Fruit fly (Drosophila melanogaster): ENCODE data around the gene CG7650.

CG7650 gene

DNA sequence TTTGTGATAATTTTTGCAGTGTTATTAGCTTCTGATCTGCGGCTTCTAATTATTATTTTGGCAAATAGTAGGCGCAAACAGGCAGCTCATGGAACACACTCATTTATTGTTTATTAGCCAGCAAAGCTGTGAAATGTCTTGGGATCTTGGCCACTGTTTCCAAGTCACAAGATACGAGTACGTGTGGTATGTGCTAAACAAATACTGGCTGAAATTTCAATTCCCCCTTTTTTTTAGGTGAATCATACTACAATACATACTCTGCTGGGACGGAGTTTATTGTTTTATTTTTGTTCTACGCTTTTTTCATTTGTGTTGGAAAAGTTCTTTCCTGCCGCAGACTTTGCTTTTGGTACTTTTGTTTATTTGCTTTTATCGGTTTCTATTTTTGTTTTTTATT is 20.9 kb upstream of the CG7650 start:
- TF ChIP-seq CG17806 (tag; optimal IDR thresholded peaks at IDR 0.05) (no peak), CG34367 (tag; optimal IDR thresholded peaks at IDR 0.05) (no peak), Ets98B (GFP tag; IDR thresholded peaks at IDR 0.05) (no peak), rn (GFP tag; IDR thresholded peaks at IDR 0.05) (no peak), CG8159 (tag; optimal IDR thresholded peaks at IDR 0.05) (no peak), CG10348 (GFP tag; IDR thresholded peaks at IDR 0.05) (no peak), CG32121 (GFP tag; IDR thresholded peaks at IDR 0.05) (no peak), CG9948 (tag; optimal IDR thresholded peaks at IDR 0.05) (no peak), EcR (GFP tag; optimal IDR thresholded peaks at IDR 0.05) (no peak)

DNA sequence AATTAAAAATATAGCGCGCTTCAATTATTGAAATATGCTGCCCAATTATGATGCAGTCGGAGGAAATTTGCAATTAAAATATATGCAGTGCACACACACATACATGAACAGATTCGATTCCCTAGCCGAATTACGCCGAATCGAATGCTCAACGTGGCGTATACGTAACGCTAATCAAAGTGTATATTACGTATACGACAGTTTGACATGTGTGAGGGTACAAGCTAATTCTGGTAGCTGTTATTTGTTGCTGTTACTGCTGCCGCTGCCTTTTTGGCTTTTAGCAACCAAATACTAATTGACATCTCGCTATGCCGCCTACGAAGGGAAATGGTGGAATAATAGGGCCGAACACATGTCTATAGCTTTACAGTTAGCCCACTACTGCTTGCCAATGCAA is 17.1 kb upstream of the CG7650 start:
- no peak for TF ChIP-seq gl (tag; optimal IDR thresholded peaks at IDR 0.05)
- no peak for TF ChIP-seq Pif1B (GFP tag; optimal IDR thresholded peaks at IDR 0.05)
- TF ChIP-seq Snoo (tag; optimal IDR thresholded peaks at IDR 0.05) = no peak
- no peak for TF ChIP-seq CG17806 (tag; optimal IDR thresholded peaks at IDR 0.05)
- TF ChIP-seq CG10348 (GFP tag; IDR thresholded peaks at IDR 0.05) = no peak
- no peak for TF ChIP-seq Ets98B (GFP tag; IDR thresholded peaks at IDR 0.05)

DNA sequence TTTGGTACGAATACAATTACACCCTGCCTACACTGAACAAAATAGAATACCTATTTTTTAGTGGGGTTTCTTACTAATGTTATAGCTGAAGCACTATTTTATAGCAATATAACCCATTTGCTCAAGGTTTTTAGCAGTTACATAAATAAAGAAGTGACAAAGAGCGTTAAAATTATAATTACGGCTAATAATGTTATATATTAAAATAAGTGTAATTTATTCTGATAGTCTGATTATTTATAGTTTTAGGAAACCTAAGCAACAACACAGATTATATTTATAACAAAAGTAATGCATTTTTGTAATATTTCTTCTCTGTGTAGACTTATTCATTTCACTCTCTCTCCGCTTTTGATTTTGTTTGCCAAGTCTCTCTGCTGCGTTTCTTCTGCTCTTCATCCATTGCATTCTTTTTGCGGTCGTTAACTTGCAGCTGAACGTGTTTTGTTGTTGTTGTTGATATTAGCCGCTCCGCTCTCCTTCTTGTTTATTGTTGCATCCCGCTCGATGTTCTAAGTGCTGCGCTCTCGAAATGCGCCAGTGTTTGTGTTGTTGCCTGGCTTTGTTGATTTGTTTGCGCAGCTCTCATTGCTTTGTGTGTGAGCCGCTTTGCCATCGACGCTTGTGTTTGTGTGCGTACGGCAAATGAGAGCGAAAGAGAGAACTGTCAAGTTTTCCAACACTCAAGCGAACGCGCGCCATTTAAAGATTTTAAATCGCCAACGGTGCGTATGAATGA is 15.7 kb upstream of the CG7650 start:
- TF ChIP-seq CG13204 (GFP tag; optimal IDR thresholded peaks at IDR 0.05) (peak; percentile 64), Ets98B (GFP tag; IDR thresholded peaks at IDR 0.05) (peak; percentile 74), EcR (GFP tag; optimal IDR thresholded peaks at IDR 0.05) (peak; percentile 97), D1 (tag; optimal IDR thresholded peaks at IDR 0.05) (peak; percentile 93), Pif1A (GFP tag; optimal IDR thresholded peaks at IDR 0.05) (peak; percentile 62), CG4496 (GFP tag; IDR thresholded peaks at IDR 0.05) (peak; percentile 87), CG34367 (tag; optimal IDR thresholded peaks at IDR 0.05) (peak; percentile 90), CG12605 (GFP tag; IDR thresholded peaks at IDR 0.05) (peak; percentile 72), CG10348 (GFP tag; IDR thresholded peaks at IDR 0.05) (no peak; the same call in none of the 2 replicates), gl (tag; optimal IDR thresholded peaks at IDR 0.05) (peak; percentile 49), fd96Ca (GFP tag; IDR thresholded peaks at IDR 0.05) (no peak; the same call in none of the 3 replicates), CG17806 (tag; optimal IDR thresholded peaks at IDR 0.05) (peak; percentile 94), CG14655 (GFP tag; optimal IDR thresholded peaks at IDR 0.05) (peak; percentile 98), Snoo (tag; optimal IDR thresholded peaks at IDR 0.05) (peak; percentile 96), Pif1B (GFP tag; optimal IDR thresholded peaks at IDR 0.05) (peak; percentile 78), CG32121 (GFP tag; IDR thresholded peaks at IDR 0.05) (peak; percentile 96), CG15710 (tag; optimal IDR thresholded peaks at IDR 0.05) (peak; percentile 96), CG8301 (tag; optimal IDR thresholded peaks at IDR 0.05) (peak; percentile 98), CG9948 (tag; optimal IDR thresholded peaks at IDR 0.05) (peak; percentile 98), CG8159 (tag; optimal IDR thresholded peaks at IDR 0.05) (peak; percentile 97), rn (GFP tag; IDR thresholded peaks at IDR 0.05) (peak; percentile 90)

DNA sequence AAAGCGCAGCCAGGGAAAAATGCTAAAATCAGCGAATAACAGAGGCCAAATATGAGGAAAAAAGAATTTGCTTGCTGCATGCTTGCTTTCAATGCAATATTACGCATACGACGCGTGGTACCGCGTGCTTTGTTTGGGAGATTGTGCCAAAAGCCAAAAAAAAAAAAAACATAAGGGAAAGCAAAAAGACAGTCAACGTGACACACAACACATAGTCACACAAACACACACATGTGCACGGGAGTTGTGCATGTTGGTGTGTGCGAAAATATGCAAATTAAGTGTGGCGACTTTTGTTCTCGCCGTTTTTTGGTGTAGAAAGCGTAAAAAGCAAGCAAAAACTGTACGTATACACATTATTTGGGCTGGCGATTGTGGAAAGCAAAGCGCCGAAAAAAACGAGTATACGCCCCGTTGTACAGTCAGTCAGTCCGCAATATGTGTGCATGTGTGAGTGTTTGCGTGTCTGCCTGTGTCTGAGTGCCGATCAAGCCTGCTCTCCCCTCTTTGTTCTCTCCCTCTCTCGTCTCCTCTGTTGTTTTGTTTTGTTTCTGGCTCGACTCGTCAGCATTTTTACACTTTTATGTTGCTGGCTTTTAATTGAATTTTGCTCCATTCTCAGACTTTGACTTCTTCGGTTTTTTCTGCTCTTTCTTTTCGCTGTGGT is 14.9 kb upstream of the CG7650 start:
- no peak for TF ChIP-seq Pif1B (GFP tag; optimal IDR thresholded peaks at IDR 0.05)
- no peak for TF ChIP-seq CG14655 (GFP tag; optimal IDR thresholded peaks at IDR 0.05)
- peak; percentile 65; the same call in 2 of the 3 replicates for TF ChIP-seq CG4496 (GFP tag; IDR thresholded peaks at IDR 0.05)

DNA sequence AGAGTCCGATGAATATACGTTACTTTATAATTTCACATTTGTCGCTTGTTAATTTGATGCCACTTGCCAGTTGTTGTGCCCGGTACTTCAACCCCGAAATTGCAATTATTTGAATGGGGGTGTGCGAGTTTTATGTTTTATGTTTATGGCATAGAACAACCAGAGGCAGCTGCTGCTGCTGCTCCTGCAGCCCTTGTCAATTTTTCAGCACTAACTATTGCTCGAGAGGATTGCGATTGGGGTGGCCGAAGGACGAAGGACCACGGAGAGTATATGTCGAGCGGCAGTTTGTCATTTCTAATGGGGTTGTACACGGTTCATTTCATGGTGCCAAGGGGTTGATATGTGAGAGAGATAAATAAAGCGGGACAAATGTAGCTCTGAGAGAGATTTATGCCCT is 13.9 kb upstream of the CG7650 start:
- TF ChIP-seq CG17806 (tag; optimal IDR thresholded peaks at IDR 0.05) = no peak
- TF ChIP-seq CG4496 (GFP tag; IDR thresholded peaks at IDR 0.05) = peak; percentile 11; the same call in 1 of the 3 replicates
- no peak for TF ChIP-seq CG12605 (GFP tag; IDR thresholded peaks at IDR 0.05)
- TF ChIP-seq CG13204 (GFP tag; optimal IDR thresholded peaks at IDR 0.05) = no peak

DNA sequence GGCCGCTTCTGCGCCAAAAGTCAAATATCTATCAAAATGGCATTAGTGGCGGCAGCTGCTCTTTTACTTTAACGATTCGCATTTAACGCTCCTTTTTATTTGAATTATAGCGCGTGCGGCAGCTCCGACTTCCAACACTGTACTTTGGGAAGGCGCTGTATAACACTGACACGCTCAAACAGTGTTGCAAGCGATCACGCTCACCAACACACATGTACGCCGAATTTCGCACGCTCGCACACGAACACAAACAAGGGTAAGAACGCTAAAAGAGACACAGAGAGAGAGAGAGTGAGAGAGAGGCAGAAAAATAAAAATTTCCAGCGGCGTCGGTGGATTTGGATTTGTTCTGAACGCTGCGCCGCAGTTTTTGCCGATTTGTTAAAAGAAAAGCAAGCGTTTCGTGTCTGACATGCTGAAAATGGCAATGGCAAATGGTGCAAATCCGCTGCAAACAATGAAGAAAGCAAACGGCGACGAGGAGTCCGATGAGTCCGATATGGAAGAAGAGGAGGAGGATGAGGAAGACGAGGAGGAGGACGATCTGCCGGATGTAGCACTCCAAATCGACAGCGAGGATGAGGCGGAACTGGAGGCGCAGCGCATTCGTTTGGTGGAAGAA is 9.6 kb upstream of the CG7650 start, which contains the start of gene Phs:
Phs (plus strand) TSS at position 276 of the 622 bp plus-strand sequence.
- TF ChIP-seq CG14655 (GFP tag; optimal IDR thresholded peaks at IDR 0.05) (no peak), CG8159 (tag; optimal IDR thresholded peaks at IDR 0.05) (peak; percentile 52), Snoo (tag; optimal IDR thresholded peaks at IDR 0.05) (peak; percentile 73), CG9948 (tag; optimal IDR thresholded peaks at IDR 0.05) (no peak), EcR (GFP tag; optimal IDR thresholded peaks at IDR 0.05) (peak; percentile 64), CG12605 (GFP tag; IDR thresholded peaks at IDR 0.05) (no peak), CG13204 (GFP tag; optimal IDR thresholded peaks at IDR 0.05) (peak; percentile 38), gl (tag; optimal IDR thresholded peaks at IDR 0.05) (peak; percentile 2), CG15710 (tag; optimal IDR thresholded peaks at IDR 0.05) (peak; percentile 46), Pif1A (GFP tag; optimal IDR thresholded peaks at IDR 0.05) (no peak), CG17806 (tag; optimal IDR thresholded peaks at IDR 0.05) (peak; percentile 27), CG4496 (GFP tag; IDR thresholded peaks at IDR 0.05) (peak; percentile 82), rn (GFP tag; IDR thresholded peaks at IDR 0.05) (no peak), CG34367 (tag; optimal IDR thresholded peaks at IDR 0.05) (peak; percentile 44), D1 (tag; optimal IDR thresholded peaks at IDR 0.05) (peak; percentile 9), CG32121 (GFP tag; IDR thresholded peaks at IDR 0.05) (peak; percentile 73), CG8301 (tag; optimal IDR thresholded peaks at IDR 0.05) (no peak), Ets98B (GFP tag; IDR thresholded peaks at IDR 0.05) (peak; percentile 76), fd96Ca (GFP tag; IDR thresholded peaks at IDR 0.05) (peak; percentile 81), Pif1B (GFP tag; optimal IDR thresholded peaks at IDR 0.05) (peak; percentile 63), CG10348 (GFP tag; IDR thresholded peaks at IDR 0.05) (no peak)

Measured in whole organism, pupa.